Fruit fly (Drosophila melanogaster) whole organism: ENCODE measurements around the gene CG32276.

Source experiments
- CG8478 ChIP-seq: fragments of >200 bp; optimal IDR thresholded peaks from 2 replicates; lab custom pipeline; 2018; ENCODE audit warnings: inconsistent platforms
- Dll ChIP-seq: fragments of >200 bp; optimal IDR thresholded peaks from 2 replicates; lab custom pipeline; 2017
- EcR ChIP-seq, 2 experiments: fragments of >200 bp; optimal IDR thresholded peaks; 2 replicates each; lab custom pipeline; 2017; ENCODE audit warnings: missing biosample characterization in 2 of 2, missing genetic modification characterization in 2 of 2, missing genetic modification reagents in 2 of 2
- pan ChIP-seq: fragments of >200 bp; optimal IDR thresholded peaks from 2 replicates; lab custom pipeline; 2017
- psq ChIP-seq: fragments of >200 bp; optimal IDR thresholded peaks from 2 replicates; lab custom pipeline; 2017
- usp ChIP-seq: fragments of >200 bp; optimal IDR thresholded peaks from 2 replicates; lab custom pipeline; 2017; ENCODE audit warnings: missing biosample characterization, missing genetic modification characterization, mixed read lengths

Gene CG32276

dm6 chr3L:3157651-3158050 lies 41.2 kb downstream of the CG32276 start:
- TF ChIP-seq psq (no peak), pan (lab: Kevin White, UChicago) (no peak), EcR (GFP tag; optimal IDR thresholded peaks at IDR 0.05; lab: Kevin White, UChicago) (no peak)

- TF ChIP-seq EcR (GFP tag; optimal IDR thresholded peaks at IDR 0.05; lab: Kevin White, UChicago) = no peak
- TF ChIP-seq usp (GFP tag; lab: Kevin White, UChicago) = no peak
- no peak for TF ChIP-seq Dll (lab: Kevin White, UChicago)
- no peak for TF ChIP-seq CG8478 (lab: Kevin White, UChicago)
- no peak for TF ChIP-seq pan (lab: Kevin White, UChicago)
- TF ChIP-seq psq = no peak
Observed at dm6 chr3L:3150376-3150775, 48.5 kb downstream of the CG32276 start.

dm6 chr3L:3149060-3149872 lies 49.6 kb downstream of the CG32276 start:
- TF ChIP-seq psq (no peak), EcR (GFP tag; optimal IDR thresholded peaks at IDR 0.05; lab: Kevin White, UChicago) (no peak), usp (GFP tag; lab: Kevin White, UChicago) (no peak), pan (lab: Kevin White, UChicago) (no peak), Dll (lab: Kevin White, UChicago) (peak; percentile 18), CG8478 (lab: Kevin White, UChicago) (no peak)

- TF ChIP-seq CG8478 (lab: Kevin White, UChicago) (no peak), EcR (GFP tag; optimal IDR thresholded peaks at IDR 0.05; lab: Kevin White, UChicago) (no peak), usp (GFP tag; lab: Kevin White, UChicago) (no peak), Dll (lab: Kevin White, UChicago) (no peak), pan (lab: Kevin White, UChicago) (no peak), psq (no peak)
Observed at dm6 chr3L:3148125-3149059, 50.5 kb downstream of the CG32276 start, which contains the start of the genes Usp5 and BtbVII. Usp5 (minus strand) TSS chr3L:3148358. BtbVII (plus strand) TSS chr3L:3148646.
